Fruit fly (Drosophila melanogaster) whole organism, adult: ENCODE measurements around the gene TRAM.

Source experiments
- CG11617 ChIP-seq: fragments of 200-800 bp; sonication (Bioruptor generic); optimal IDR thresholded peaks from 2 replicates; lab custom pipeline; 2017; ENCODE audit warnings: mild to moderate bottlenecking, missing biosample characterization, missing genetic modification reagents, missing genetic modification characterization
- CG14711 ChIP-seq: fragments of 200-800 bp; sonication (Bioruptor generic); optimal IDR thresholded peaks from 2 replicates; lab custom pipeline; 2018; ENCODE audit warnings: missing biosample characterization, mild to moderate bottlenecking, missing genetic modification characterization, moderate library complexity
- CG33017 ChIP-seq: fragments of 200-800 bp; sonication (Bioruptor generic); optimal IDR thresholded peaks from 2 replicates; lab custom pipeline; 2018; ENCODE audit warnings: missing biosample characterization, mild to moderate bottlenecking, missing genetic modification characterization, moderate library complexity
- CG5204 ChIP-seq: fragments of 200-800 bp; sonication (Bioruptor generic); optimal IDR thresholded peaks from 2 replicates; lab custom pipeline; 2016; ENCODE audit warnings: missing biosample characterization, missing genetic modification characterization
- Clk ChIP-seq: fragments of 200-800 bp; sonication (Bioruptor generic); optimal IDR thresholded peaks from 2 replicates; lab custom pipeline; 2017; ENCODE audit warnings: missing biosample characterization, missing genetic modification characterization
- Mnt ChIP-seq: fragments of 200-800 bp; sonication (Bioruptor generic); optimal IDR thresholded peaks from 2 replicates; lab custom pipeline; 2016; ENCODE audit warnings: missing biosample characterization, mild to moderate bottlenecking, missing genetic modification characterization
- bab1 ChIP-seq: fragments of 200-800 bp; sonication (Bioruptor generic); optimal IDR thresholded peaks from 3 replicates; lab custom pipeline; 2019; ENCODE audit warnings: missing biosample characterization, mild to moderate bottlenecking, missing genetic modification characterization, moderate library complexity
- kay ChIP-seq: fragments of 200-800 bp; sonication (Bioruptor generic); peaks from one replicate; lab custom pipeline; 2016; ENCODE audit warnings: missing biosample characterization, missing genetic modification characterization, borderline replicate concordance
- ovo ChIP-seq: fragments of 200-800 bp; sonication (Bioruptor generic); optimal IDR thresholded peaks from 2 replicates; lab custom pipeline; 2016; ENCODE audit warnings: missing biosample characterization, missing genetic modification characterization
- tj ChIP-seq: fragments of 200-800 bp; sonication (Bioruptor generic); optimal IDR thresholded peaks from 3 replicates; lab custom pipeline; 2017; ENCODE audit warnings: missing biosample characterization, mild to moderate bottlenecking, missing genetic modification characterization, moderate library complexity

DNA sequence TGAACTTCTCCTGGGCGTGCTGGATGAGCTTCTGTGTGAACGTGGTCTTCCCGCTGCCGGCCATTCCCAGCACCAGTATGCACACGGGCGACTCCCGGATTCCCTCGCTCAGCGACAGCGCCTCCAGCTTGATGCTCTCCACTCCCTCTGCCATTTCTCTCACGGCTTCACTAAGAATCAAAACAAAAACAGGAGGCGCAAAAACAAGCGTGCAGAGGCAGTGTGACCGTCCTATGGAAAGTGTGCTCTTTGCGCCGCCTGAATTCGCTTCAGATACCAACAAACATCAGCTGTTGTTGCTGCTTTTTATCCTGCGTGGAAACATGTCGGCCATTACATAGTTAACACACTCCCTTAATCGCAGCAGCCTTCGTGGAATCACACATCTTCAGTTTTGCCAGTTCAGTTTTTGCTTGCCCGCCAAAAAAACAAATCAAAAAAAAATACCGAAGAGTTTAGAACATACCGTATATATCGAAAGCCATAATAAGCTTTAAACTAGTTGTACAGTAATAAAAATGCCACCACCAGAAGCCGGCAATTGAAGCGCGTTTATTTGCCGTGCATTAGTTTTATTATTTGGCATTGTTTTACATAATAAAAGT is 5.7 kb downstream of the TRAM start, which contains the start of the genes CG3704 and mus81:
- TF ChIP-seq kay (GFP tag; lab: Kevin White, UChicago) (no peak), CG5204 (no peak), tj (GFP tag; lab: Kevin White, UChicago) (peak; percentile 21), Clk (GFP tag; lab: Kevin White, UChicago) (no peak), CG33017 (tag; lab: Kevin White, UChicago) (no peak), Mnt (GFP tag; lab: Kevin White, UChicago) (peak; percentile 68), ovo (GFP tag; lab: Kevin White, UChicago) (no peak), CG14711 (tag; lab: Kevin White, UChicago) (peak; percentile 5), bab1 (no peak), CG11617 (no peak)
